Worm (Caenorhabditis elegans) whole organism, midembryonic: ENCODE results near the gene his-18.
A peak's percentile ranks its signal among the peaks of the same experiment; 100 is the strongest.
"Not testable (repeated sequence)": the region's sequence is repeated elsewhere in the genome, so short reads cannot be mapped to it uniquely, and the experiment has no call there.

Experiments
- T22C8.4 ChIP-seq: fragments of 200-800 bp; sonication (Bioruptor generic); IDR thresholded peaks from 2 replicates; pipeline ENCODE4 v1.3.6; 2022; ENCODE audit warnings: missing genetic modification characterization, missing compliant biosample characterization
- cog-1 ChIP-seq: sonication (generic microtip); optimal IDR thresholded peaks from 2 replicates; lab custom pipeline; 2016; ENCODE audit warnings: missing genetic modification characterization, missing compliant biosample characterization
- flt-1 ChIP-seq: fragments of 200-800 bp; sonication (Bioruptor generic); IDR thresholded peaks from 2 replicates; pipeline ENCODE4 v1.3.6; 2022; ENCODE audit warnings: missing genetic modification characterization, missing compliant biosample characterization
- klf-2 ChIP-seq: fragments of 200-800 bp; sonication (Bioruptor generic); conservative IDR thresholded peaks from 2 replicates; pipeline ENCODE4 v1.3.6; 2022; ENCODE audit warnings: missing genetic modification reagents, missing genetic modification characterization, missing compliant biosample characterization
- med-1 ChIP-seq: sonication (generic microtip); optimal IDR thresholded peaks from 2 replicates; lab custom pipeline; 2017; ENCODE audit warnings: missing genetic modification characterization, mild to moderate bottlenecking, missing compliant biosample characterization, antibody characterized with exemption, missing genetic modification reagents; ENCODE audit not compliant: insufficient read depth
- ref-1 ChIP-seq: fragments of 200-800 bp; sonication (Bioruptor generic); conservative IDR thresholded peaks from 2 replicates; pipeline ENCODE4 v1.3.6; 2022; ENCODE audit warnings: missing genetic modification reagents, missing genetic modification characterization, missing compliant biosample characterization
- tab-1 ChIP-seq: fragments of 200-800 bp; sonication (Bioruptor generic); IDR thresholded peaks from 2 replicates; pipeline ENCODE4 v1.3.6; 2022; ENCODE audit warnings: missing genetic modification characterization, missing compliant biosample characterization
- ztf-23 ChIP-seq: fragments of 200-800 bp; sonication (Bioruptor generic); IDR thresholded peaks from 2 replicates; pipeline ENCODE4 v1.3.6; 2022; ENCODE audit warnings: missing genetic modification reagents, missing genetic modification characterization, missing compliant biosample characterization
- ztf-29 ChIP-seq: fragments of 200-800 bp; sonication (Bioruptor generic); IDR thresholded peaks from 2 replicates; pipeline ENCODE4 v1.3.6; 2022; ENCODE audit warnings: missing genetic modification reagents, missing genetic modification characterization, missing compliant biosample characterization

his-18 gene

DNA sequence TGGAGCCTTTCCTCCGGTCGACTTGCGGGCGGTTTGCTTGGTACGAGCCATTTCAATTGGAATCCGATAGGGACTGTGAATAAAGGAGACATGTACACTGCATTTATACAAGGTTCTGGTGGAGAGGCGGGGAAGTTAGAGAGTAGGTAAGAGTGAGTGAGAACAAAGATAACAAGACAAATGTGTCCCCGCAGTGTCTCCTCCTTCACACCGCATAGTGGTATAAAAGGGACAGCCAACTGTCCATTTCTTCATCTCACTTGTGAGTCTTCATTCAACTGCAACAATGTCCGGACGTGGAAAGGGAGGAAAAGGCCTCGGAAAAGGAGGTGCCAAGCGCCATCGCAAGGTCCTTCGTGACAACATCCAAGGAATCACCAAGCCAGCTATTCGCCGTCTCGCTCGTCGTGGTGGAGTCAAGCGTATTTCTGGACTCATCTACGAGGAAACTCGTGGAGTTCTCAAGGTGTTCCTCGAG is at the start of gene his-18, which contains the start of gene his-17:
Gene his-18, plus strand, starts transcription at position 287 of the 478 bp plus-strand sequence.
Gene his-17, minus strand, starts transcription at position 51 of the 478 bp plus-strand sequence.
- TF ChIP-seq flt-1: peak; percentile 92

DNA sequence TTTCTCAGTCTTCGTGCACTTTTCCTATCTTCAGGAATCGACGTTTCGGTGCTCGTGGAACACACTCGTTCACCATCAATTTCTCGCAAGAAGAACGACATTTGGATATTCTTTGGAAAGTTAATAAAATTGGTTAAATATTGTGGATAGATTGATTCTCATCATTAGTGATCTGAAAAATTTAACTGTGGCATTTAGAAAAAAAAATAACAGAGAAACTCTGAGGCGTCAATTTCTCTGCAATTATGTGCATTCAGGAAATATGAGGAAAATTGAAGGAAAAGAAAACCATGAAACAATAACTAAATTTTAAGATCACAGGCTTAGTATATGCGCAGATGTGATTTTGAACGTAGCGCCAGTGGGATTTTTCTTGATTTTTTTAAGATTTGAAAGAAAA is 36.1 kb upstream of the his-18 start, which contains the start of gene F07B7.12:
Gene F07B7.12, minus strand, starts transcription at position 101 of the 400 bp plus-strand sequence.
- TF ChIP-seq ref-1; flt-1; klf-2 (GFP tag; lab: Robert Waterston, UW): not testable (repeated sequence)

DNA sequence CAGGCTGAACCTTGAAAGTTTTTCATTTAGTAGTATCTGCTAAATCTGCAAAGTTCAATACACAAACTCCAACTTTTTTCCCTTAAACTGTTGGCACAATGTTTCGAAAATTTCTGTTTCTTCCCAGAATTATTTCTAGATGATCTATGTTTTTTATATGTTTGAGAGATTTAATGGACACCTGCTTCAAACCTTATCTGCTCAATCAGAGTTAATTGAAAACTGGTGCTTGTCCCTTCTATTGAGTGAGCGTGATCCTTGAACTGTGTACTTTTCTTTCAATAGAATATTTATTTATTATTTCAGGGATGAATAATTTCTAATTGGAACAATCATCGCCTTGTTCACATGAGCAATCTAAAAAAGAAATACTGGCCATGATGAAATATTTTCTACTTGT is 728 bp downstream of the his-18 start, which contains the start of gene frpr-13:
Gene frpr-13, plus strand, starts transcription at position 301 of the 400 bp plus-strand sequence.
- no peak for TF ChIP-seq cog-1 (tag; lab: Kevin White, UChicago)
- TF ChIP-seq klf-2 (GFP tag; lab: Robert Waterston, UW): no peak
- TF ChIP-seq ztf-23: no peak
- TF ChIP-seq med-1: no peak
- TF ChIP-seq flt-1: no peak
- no peak for TF ChIP-seq T22C8.4 (GFP tag; lab: Robert Waterston, UW)
- no peak for TF ChIP-seq ref-1
- TF ChIP-seq ztf-29 (GFP tag; lab: Robert Waterston, UW): no peak
- no peak for TF ChIP-seq tab-1 (GFP tag; lab: Robert Waterston, UW)

DNA sequence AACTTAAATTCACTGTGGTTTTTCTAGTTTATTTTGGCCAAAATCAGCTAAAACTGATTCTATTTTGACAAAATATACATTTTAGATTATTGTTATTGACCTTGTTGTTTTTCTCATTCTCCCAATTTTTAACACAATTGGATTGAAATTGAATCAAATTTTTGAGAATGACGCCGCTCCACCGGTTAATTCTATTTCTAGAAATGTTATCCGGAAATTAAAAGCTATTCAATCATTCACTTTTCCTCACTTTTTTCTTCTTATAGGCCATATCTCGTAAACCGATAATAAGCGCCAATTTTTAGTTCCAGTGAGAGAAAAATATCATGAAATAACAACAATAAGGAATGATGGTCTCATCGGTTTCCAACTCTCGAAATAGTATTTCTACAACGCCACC is 4.7 kb downstream of the his-18 start, which contains the start of gene frpr-12:
Gene frpr-12, plus strand, starts transcription at position 301 of the 400 bp plus-strand sequence.
- no peak for TF ChIP-seq T22C8.4 (GFP tag; lab: Robert Waterston, UW)
- TF ChIP-seq ref-1: no peak
- no peak for TF ChIP-seq ztf-29 (GFP tag; lab: Robert Waterston, UW)
- TF ChIP-seq tab-1 (GFP tag; lab: Robert Waterston, UW): no peak
- TF ChIP-seq ztf-23: no peak
- no peak for TF ChIP-seq flt-1

DNA sequence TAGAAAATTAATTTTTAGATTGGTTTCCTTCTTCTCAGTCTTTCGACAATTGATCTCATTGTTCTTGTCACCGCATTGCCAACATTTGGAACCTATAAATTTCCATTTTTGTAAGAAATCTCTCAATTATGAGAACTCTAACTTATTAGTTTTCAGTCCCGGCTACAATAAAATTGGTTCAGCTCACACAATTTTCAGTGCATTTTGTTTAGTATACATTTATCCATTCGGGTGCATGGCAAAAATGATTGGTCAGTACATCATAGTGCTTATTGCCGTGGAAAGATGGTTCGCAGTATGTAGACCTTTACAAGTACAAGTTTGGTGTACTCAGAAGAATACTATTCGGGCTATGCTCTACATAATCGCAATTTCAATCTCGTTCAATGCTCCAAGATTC is 5.9 kb downstream of the his-18 start:
- no peak for TF ChIP-seq T22C8.4 (GFP tag; lab: Robert Waterston, UW)
- TF ChIP-seq ztf-29 (GFP tag; lab: Robert Waterston, UW): no peak
- no peak for TF ChIP-seq cog-1 (tag; lab: Kevin White, UChicago)
- no peak for TF ChIP-seq med-1
- TF ChIP-seq ztf-23: no peak

DNA sequence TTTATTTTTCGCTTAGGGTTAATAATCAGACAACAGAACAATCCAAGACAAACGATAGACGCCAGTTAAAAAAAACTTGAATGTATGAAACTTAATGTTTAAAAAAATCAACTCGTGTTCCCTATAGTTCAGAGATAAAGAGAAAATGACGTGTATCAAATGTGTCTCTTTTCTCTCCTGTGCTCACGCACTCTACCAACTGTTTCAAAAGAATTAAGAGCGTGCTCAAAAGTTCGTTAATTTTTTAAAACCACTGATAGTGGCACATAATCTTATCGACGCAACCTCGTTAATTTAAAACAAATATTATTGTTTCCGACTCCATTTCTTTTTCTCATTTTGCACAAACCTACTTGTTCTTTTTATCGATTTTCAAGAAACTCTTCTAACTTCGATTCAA is 7.6 kb downstream of the his-18 start:
- TF ChIP-seq tab-1 (GFP tag; lab: Robert Waterston, UW) (no peak), cog-1 (tag; lab: Kevin White, UChicago) (no peak), ztf-23 (no peak), ref-1 (no peak), T22C8.4 (GFP tag; lab: Robert Waterston, UW) (no peak), klf-2 (GFP tag; lab: Robert Waterston, UW) (no peak), ztf-29 (GFP tag; lab: Robert Waterston, UW) (no peak), med-1 (no peak)

DNA sequence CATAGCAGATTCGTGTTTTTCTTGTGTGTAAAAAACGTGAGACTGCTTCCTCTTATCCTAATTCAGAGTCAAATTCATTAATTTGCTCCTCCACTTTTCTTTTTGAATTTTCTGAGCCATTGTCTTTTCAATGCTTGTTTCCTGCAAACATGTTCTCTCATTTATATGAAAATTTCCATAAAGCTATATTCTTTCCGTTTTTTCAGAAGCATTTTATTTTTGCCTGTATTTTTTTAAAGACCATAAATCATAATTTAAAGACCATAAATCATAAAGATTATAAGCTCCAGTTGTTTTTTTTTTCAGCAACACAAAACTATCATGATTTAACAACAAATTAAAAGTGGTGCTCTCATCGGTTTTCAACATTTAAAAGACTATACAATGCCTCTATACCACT is 8.9 kb downstream of the his-18 start, which contains the start of gene frpr-11:
Gene frpr-11, plus strand, starts transcription at position 301 of the 400 bp plus-strand sequence.
- TF ChIP-seq ref-1: no peak
- TF ChIP-seq tab-1 (GFP tag; lab: Robert Waterston, UW): no peak
- TF ChIP-seq flt-1: no peak
- no peak for TF ChIP-seq ztf-23
- no peak for TF ChIP-seq klf-2 (GFP tag; lab: Robert Waterston, UW)
- no peak for TF ChIP-seq T22C8.4 (GFP tag; lab: Robert Waterston, UW)
- no peak for TF ChIP-seq ztf-29 (GFP tag; lab: Robert Waterston, UW)
- no peak for TF ChIP-seq med-1
- no peak for TF ChIP-seq cog-1 (tag; lab: Kevin White, UChicago)

DNA sequence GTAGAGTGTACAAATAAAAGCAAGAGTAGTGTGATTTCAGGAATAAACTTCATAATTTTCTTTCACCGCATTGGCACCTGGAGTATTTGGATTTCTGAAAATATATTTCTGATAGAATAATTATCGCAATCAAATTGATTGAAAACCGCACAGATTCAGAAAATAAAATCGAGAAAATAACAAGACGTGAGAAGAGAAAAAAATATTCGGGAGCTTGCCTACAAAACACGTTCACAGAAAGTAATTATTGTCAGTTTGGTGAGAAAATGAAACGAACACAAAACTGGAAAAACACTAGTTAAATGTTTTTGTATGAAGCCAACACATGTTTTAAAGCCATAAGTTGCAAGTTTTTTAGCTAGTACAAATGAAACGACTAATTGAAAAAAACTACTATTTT is 15.9 kb downstream of the his-18 start, which contains the start of gene mod-1:
Gene mod-1, minus strand, starts transcription at position 101 of the 400 bp plus-strand sequence.
- TF ChIP-seq ref-1 (no peak), T22C8.4 (GFP tag; lab: Robert Waterston, UW) (no peak), flt-1 (no peak), ztf-29 (GFP tag; lab: Robert Waterston, UW) (no peak), med-1 (no peak), tab-1 (GFP tag; lab: Robert Waterston, UW) (no peak), ztf-23 (no peak), cog-1 (tag; lab: Kevin White, UChicago) (no peak), klf-2 (GFP tag; lab: Robert Waterston, UW) (no peak)

DNA sequence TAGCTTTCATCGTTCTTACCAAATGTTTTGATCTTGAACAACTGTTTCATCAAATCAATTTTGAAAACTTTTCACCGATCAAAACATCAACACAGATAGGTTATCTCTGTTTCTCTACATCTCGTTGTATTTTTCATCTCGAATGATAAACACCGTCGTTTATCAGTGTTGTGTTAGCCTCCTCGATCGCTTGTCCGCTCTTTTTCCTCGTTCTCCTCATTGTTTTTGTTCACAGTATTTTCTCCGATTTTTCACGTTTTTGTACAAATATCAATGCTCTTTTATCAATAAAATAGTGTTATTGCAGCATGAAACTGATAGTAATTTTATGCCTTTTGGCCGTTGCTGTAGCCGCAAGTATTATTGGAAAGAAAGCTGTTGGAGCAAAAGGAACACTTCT is 24.8 kb downstream of the his-18 start, which contains the start of gene ttr-47:
Gene ttr-47, plus strand, starts transcription at position 308 of the 400 bp plus-strand sequence.
- TF ChIP-seq T22C8.4 (GFP tag; lab: Robert Waterston, UW) (no peak), ztf-29 (GFP tag; lab: Robert Waterston, UW) (no peak), ztf-23 (no peak), klf-2 (GFP tag; lab: Robert Waterston, UW) (no peak), flt-1 (no peak), ref-1 (no peak)

DNA sequence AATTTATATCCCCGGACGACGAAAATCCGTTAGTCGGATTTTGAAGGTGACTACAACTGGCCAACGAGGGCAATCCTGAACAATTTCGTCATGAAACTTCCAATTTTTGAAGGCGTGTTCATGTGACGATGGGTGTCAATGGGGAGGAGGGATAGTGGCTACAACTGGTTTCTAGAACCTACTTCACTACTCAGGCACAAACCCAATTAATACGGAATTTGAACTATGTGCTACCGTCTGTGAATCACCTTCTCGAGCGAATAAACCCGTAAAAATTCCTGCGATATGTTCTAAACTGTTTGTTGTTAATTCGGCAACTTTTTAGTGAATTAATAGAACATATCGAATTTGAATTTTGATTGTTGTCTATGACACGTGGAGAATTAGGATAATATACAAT is 29.7 kb downstream of the his-18 start:
- no peak for TF ChIP-seq ref-1
- TF ChIP-seq ztf-23: no peak
- TF ChIP-seq klf-2 (GFP tag; lab: Robert Waterston, UW): no peak
- no peak for TF ChIP-seq flt-1
- TF ChIP-seq cog-1 (tag; lab: Kevin White, UChicago): no peak
- no peak for TF ChIP-seq tab-1 (GFP tag; lab: Robert Waterston, UW)
- TF ChIP-seq ztf-29 (GFP tag; lab: Robert Waterston, UW): no peak
- TF ChIP-seq med-1: no peak
- no peak for TF ChIP-seq T22C8.4 (GFP tag; lab: Robert Waterston, UW)

DNA sequence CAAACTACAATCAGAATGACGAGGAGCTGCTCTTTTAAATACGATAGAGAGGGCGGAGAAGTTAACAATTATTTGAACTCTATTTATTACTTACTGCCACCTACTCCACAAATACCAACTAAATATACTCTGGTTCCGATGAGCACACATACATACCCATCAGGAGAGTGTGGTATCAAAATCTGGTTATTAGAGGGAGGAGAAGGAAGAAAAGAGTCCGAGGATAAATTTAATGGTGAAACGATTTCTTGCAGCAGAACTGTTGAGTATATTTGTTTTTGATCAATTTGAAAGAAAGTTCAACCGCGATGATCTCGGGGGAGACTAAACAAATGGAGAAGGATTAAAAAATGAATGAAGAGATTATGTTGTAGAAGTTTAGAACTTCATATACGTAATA is 30.9 kb downstream of the his-18 start, which contains the start of gene H14N18.4:
Gene H14N18.4, minus strand, starts transcription at position 12 of the 400 bp plus-strand sequence.
- TF ChIP-seq ztf-29 (GFP tag; lab: Robert Waterston, UW) (no peak), T22C8.4 (GFP tag; lab: Robert Waterston, UW) (no peak), cog-1 (tag; lab: Kevin White, UChicago) (no peak), klf-2 (GFP tag; lab: Robert Waterston, UW) (no peak), ref-1 (no peak)
